Worm (Caenorhabditis elegans) whole organism, early embryonic: Measurements from ENCODE around the gene F22E5.13.
"Not testable (repeated sequence)": the region's sequence is repeated elsewhere in the genome, so short reads cannot be mapped to it uniquely, and the experiment has no call there.

ENCODE experiments used
- B0310.2 ChIP-seq: sonication (generic microtip); optimal IDR thresholded peaks from 2 replicates; lab custom pipeline; 2016; ENCODE audit warnings: mild to moderate bottlenecking, missing genetic modification characterization, missing compliant biosample characterization
- F13C5.2 ChIP-seq: sonication (generic microtip); optimal IDR thresholded peaks from 2 replicates; lab custom pipeline; 2017; ENCODE audit warnings: mild to moderate bottlenecking, missing genetic modification characterization, inconsistent platforms, missing compliant biosample characterization
- aly-1 ChIP-seq: sonication (generic microtip); optimal IDR thresholded peaks from 2 replicates; lab custom pipeline; 2016; ENCODE audit warnings: missing genetic modification characterization, missing compliant biosample characterization
- ama-1 ChIP-seq: fragments of 150-350 bp; optimal IDR thresholded peaks from 2 replicates; lab custom pipeline; 2014
- ceh-13 ChIP-seq: fragments of 200-800 bp; sonication (Bioruptor generic); optimal IDR thresholded peaks from 2 replicates; lab custom pipeline; 2018; ENCODE audit warnings: mild to moderate bottlenecking, missing genetic modification characterization, missing compliant biosample characterization
- ceh-36 ChIP-seq: sonication (generic microtip); optimal IDR thresholded peaks from 2 replicates; lab custom pipeline; 2016; ENCODE audit warnings: missing genetic modification characterization, inconsistent platforms, missing compliant biosample characterization
- ets-7 ChIP-seq: sonication (generic microtip); optimal IDR thresholded peaks from 2 replicates; lab custom pipeline; 2016; ENCODE audit warnings: missing genotype, missing genetic modification characterization, missing compliant biosample characterization
- flt-1 ChIP-seq: fragments of 200-800 bp; sonication (Bioruptor generic); IDR thresholded peaks from 2 replicates; pipeline ENCODE4 v1.3.6; 2022; ENCODE audit warnings: missing genetic modification characterization, missing compliant biosample characterization
- hmbx-1 ChIP-seq: sonication (generic microtip); optimal IDR thresholded peaks from 2 replicates; lab custom pipeline; 2016; ENCODE audit warnings: mild to moderate bottlenecking, missing genetic modification characterization, missing compliant biosample characterization
- hmg-4 ChIP-seq: fragments of 200-800 bp; sonication (Bioruptor generic); optimal IDR thresholded peaks from 2 replicates; lab custom pipeline; 2018; ENCODE audit warnings: mild to moderate bottlenecking, missing genetic modification characterization, missing compliant biosample characterization
- hnd-1 ChIP-seq: sonication (generic microtip); optimal IDR thresholded peaks from 2 replicates; lab custom pipeline; 2016; ENCODE audit warnings: missing genetic modification characterization, missing compliant biosample characterization
- pes-1 ChIP-seq: fragments of 200-800 bp; sonication (Bioruptor generic); IDR thresholded peaks from 2 replicates; pipeline ENCODE4 v1.3.6; 2022; ENCODE audit warnings: missing genetic modification reagents, missing genetic modification characterization, missing compliant biosample characterization
- scrt-1 ChIP-seq: fragments of 200-800 bp; sonication (Bioruptor generic); IDR thresholded peaks from 2 replicates; pipeline ENCODE4 v1.3.6; 2022; ENCODE audit warnings: missing genetic modification characterization, missing compliant biosample characterization
- sea-1 ChIP-seq: fragments of 200-800 bp; sonication (Bioruptor generic); conservative IDR thresholded peaks from 2 replicates; pipeline ENCODE4 v1.3.6; 2022; ENCODE audit warnings: missing genetic modification characterization, missing compliant biosample characterization
- tbx-11 ChIP-seq: fragments of 200-800 bp; sonication (Bioruptor generic); IDR thresholded peaks from 2 replicates; pipeline ENCODE4 v1.3.6; 2022; ENCODE audit warnings: missing genetic modification characterization, missing compliant biosample characterization
- tbx-37 ChIP-seq: fragments of 200-800 bp; sonication (Bioruptor generic); conservative IDR thresholded peaks from 2 replicates; pipeline ENCODE4 v1.3.6; 2022; ENCODE audit warnings: missing genetic modification reagents, missing genetic modification characterization, missing compliant biosample characterization
- tra-4 ChIP-seq: sonication (generic microtip); optimal IDR thresholded peaks from 2 replicates; lab custom pipeline; 2017; ENCODE audit warnings: missing genetic modification characterization, missing compliant biosample characterization

F22E5.13 gene

ce11 chrII:2627154-2627799 lies 22.2 kb downstream of the F22E5.13 start, which contains the start of gene sri-71:
Gene sri-71, plus strand, starts transcription at chrII:2627749.
- no peak for TF ChIP-seq ets-7 (tag; lab: Kevin White, UChicago)
- TF ChIP-seq sea-1 (GFP tag; lab: Robert Waterston, UW): no peak
- no peak for TF ChIP-seq ceh-36 (tag; lab: Kevin White, UChicago)
- no peak for TF ChIP-seq hnd-1 (tag; lab: Kevin White, UChicago)
- no peak for TF ChIP-seq pes-1 (GFP tag; lab: Robert Waterston, UW)
- no peak for TF ChIP-seq B0310.2 (tag; lab: Kevin White, UChicago)
- no peak for TF ChIP-seq hmg-4 (GFP tag; lab: Kevin White, UChicago)
- TF ChIP-seq tra-4: no peak
- no peak for TF ChIP-seq tbx-37 (GFP tag; lab: Robert Waterston, UW)

DNA sequence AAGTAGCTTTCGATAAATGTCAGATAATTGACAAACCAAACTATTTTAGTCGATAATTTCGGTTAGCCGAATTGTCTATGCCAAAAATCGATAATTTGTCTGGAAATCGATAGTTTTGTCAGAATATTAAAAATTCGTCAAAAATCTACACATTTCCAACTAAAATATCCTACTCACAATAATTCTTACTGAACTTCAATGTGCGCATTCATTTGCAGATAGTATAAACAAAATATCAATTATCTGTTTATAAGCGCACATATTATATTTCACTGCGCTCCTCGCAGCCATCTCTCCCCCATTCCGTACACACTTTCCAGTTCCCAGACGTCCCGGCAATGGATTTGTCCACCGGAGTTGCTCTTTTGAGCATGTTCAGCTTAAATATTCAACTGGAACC lies 24.6 kb downstream of the F22E5.13 start, which contains the start of gene lgc-28:
Gene lgc-28, plus strand, starts transcription at position 301 of the 400 bp plus-strand sequence.
- TF ChIP-seq F13C5.2 (tag; lab: Kevin White, UChicago) (no peak), hmg-4 (GFP tag; lab: Kevin White, UChicago) (no peak), B0310.2 (tag; lab: Kevin White, UChicago) (no peak), aly-1 (tag; lab: Kevin White, UChicago) (no peak), hmbx-1 (tag; lab: Kevin White, UChicago) (no peak), flt-1 (GFP tag; lab: Robert Waterston, UW) (no peak), ama-1 (lab: Kevin White, UChicago) (no peak), scrt-1 (GFP tag; lab: Robert Waterston, UW) (no peak), sea-1 (GFP tag; lab: Robert Waterston, UW) (no peak), ceh-36 (tag; lab: Kevin White, UChicago) (no peak), ets-7 (tag; lab: Kevin White, UChicago) (no peak), hnd-1 (tag; lab: Kevin White, UChicago) (no peak), tbx-11 (GFP tag; lab: Robert Waterston, UW) (no peak), pes-1 (GFP tag; lab: Robert Waterston, UW) (no peak), tra-4 (no peak), ceh-13 (GFP tag; lab: Kevin White, UChicago) (no peak), tbx-37 (GFP tag; lab: Robert Waterston, UW) (no peak)

DNA sequence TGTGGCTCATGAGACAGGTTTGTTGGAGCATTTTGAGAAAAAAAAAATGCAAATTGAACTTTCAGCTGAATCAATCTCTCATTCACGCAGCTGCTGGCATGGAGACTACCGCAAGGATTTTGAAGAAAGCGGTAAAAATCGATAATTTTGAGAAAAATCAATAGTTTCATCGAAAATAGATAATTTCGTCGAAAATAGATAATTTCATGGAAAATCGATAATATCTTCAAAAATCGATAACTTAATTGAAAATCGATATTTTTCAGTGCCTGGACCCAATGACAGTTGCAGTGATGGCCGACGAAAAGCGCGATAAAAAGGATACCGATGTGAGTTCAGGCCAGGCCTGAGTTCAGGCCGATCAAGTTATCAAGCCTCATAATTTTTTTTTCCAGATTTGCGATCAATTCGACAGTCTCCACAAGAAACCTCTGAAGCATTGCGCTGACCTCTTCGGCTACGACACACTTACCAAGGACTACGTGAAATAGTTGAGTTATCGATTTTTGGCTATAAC lies 26.4 kb downstream of the F22E5.13 start, which contains the start of gene D2062.4:
Gene D2062.4, plus strand, starts transcription at position 467 of the 517 bp plus-strand sequence.
- not testable (repeated sequence) for TF ChIP-seq B0310.2 (tag; lab: Kevin White, UChicago); ama-1 (lab: Kevin White, UChicago); hnd-1 (tag; lab: Kevin White, UChicago)

DNA sequence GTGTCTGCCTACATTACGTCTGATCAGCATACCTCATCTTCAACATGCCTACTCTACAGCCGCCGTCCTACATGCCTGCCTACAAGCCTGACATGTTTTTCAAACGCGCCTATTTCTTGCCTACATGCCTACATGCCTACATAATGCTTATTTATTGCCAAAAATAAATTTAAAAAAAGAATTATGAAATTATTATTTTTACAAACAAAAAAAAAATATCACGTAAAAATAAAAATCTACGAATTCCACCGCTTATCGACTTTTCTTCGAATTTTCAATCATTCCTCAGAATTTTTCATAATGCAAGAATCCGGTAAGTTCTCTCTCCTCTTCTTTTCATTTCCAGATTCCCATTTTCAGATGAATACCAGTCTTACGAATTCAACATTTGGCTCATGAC lies 27.0 kb downstream of the F22E5.13 start, which contains the start of gene D2062.5:
Gene D2062.5, plus strand, starts transcription at position 301 of the 400 bp plus-strand sequence.
- TF ChIP-seq tra-4: no peak
- no peak for TF ChIP-seq tbx-11 (GFP tag; lab: Robert Waterston, UW)
- TF ChIP-seq aly-1 (tag; lab: Kevin White, UChicago): no peak
- TF ChIP-seq scrt-1 (GFP tag; lab: Robert Waterston, UW): no peak

DNA sequence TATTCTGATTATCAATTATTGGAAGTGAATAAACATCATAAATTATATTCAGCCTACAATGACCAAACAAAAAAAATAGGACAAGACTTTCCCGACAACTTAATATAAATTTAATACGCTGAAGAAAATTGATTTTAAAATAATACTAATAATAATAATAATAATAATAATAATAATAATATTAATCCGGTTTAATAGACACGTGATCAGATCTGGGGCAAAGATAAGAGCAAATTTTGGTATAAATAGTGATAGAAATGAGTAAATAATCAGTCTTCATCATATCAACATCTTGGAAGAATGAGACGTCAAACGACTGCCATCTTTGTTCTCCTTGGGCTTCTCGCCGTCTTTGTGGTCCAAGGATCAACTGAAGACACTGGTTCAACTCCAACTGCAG lies 30.3 kb downstream of the F22E5.13 start, which contains the start of gene msrp-6:
Gene msrp-6, plus strand, starts transcription at position 301 of the 400 bp plus-strand sequence.
- TF ChIP-seq ceh-13 (GFP tag; lab: Kevin White, UChicago); B0310.2 (tag; lab: Kevin White, UChicago); aly-1 (tag; lab: Kevin White, UChicago): not testable (repeated sequence)

DNA sequence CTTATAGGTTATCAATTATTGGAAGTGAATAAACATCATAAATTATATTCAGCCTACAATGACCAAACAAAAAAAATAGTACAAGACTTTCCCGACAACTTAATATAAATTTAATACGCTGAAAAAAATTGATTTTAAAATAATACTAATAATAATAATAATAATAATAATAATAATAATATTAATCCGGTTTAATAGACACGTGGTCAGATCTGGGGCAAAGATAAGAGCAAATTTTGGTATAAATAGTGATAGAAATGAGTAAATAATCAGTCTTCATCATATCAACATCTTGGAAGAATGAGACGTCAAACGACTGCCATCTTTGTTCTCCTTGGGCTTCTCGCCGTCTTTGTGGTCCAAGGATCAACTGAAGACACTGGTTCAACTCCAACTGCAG lies 32.8 kb downstream of the F22E5.13 start, which contains the start of gene msrp-5:
Gene msrp-5, plus strand, starts transcription at position 301 of the 400 bp plus-strand sequence.
- not testable (repeated sequence) for TF ChIP-seq scrt-1 (GFP tag; lab: Robert Waterston, UW); hmg-4 (GFP tag; lab: Kevin White, UChicago); tra-4

DNA sequence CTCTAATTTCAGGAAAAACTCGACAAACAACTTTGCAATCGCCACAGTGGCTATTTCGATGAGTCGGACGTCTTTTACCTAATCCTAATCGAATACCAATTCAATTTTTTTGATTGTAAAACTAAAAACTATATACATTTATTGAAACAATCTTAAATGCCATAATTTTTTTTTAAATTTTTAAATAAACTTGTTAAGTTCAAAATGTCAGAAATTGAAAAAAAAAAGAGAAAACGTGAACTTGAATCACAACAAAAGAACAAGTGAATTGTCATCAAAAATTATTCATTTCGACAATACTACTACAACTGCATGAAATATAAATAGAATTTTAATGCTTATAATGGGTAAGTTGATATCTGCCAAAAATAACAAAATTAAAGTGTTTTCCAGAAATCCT lies 37.2 kb downstream of the F22E5.13 start, which contains the start of gene D2062.13:
Gene D2062.13, plus strand, starts transcription at position 301 of the 400 bp plus-strand sequence.
- TF ChIP-seq ceh-13 (GFP tag; lab: Kevin White, UChicago); F13C5.2 (tag; lab: Kevin White, UChicago); aly-1 (tag; lab: Kevin White, UChicago): not testable (repeated sequence)

ce11 chrII:2611009-2611408 lies 38.4 kb downstream of the F22E5.13 start:
- TF ChIP-seq tbx-11 (GFP tag; lab: Robert Waterston, UW) (no peak), ceh-36 (tag; lab: Kevin White, UChicago) (peak; percentile 52)
